Worm (Caenorhabditis elegans): ENCODE results near the gene dhs-22.
A peak's percentile ranks its signal among the peaks of the same experiment; 100 is the strongest.

Gene dhs-22

ce11 chrV:14414964-14415564 lies 6.2 kb downstream of the dhs-22 start, which contains the start of the genes nxf-1 and C15H11.11:
nxf-1 (minus strand) TSS chrV:14415014.
C15H11.11 (plus strand) TSS chrV:14415499.
- 0 out of 2 replicates have a peak, but pooled peaks have one; percentile 35 for TF ChIP-seq hsf-1 (GFP tag; IDR thresholded peaks at IDR 0.05)
- TF ChIP-seq snpc-1.3 (tag; optimal IDR thresholded peaks at IDR 0.05; ENCODE audit: insufficient read depth): peak; percentile 29
- no peak for TF ChIP-seq snpc-4 (GFP tag; optimal IDR thresholded peaks at IDR 0.05)
- peak in 3 of 4 experiments; percentile 50 to 72 (median 61) for TF ChIP-seq snpc-4 (tag; optimal IDR thresholded peaks at IDR 0.05)
- TF ChIP-seq K12H6.12 (tag; optimal IDR thresholded peaks at IDR 0.05): no peak
- TF ChIP-seq attf-5 (GFP tag; optimal IDR thresholded peaks at IDR 0.05): peak; percentile 56
- no peak for TF ChIP-seq akir-1 (GFP tag; optimal IDR thresholded peaks at IDR 0.05)
- no peak for TF ChIP-seq snpc-1.1 (tag; optimal IDR thresholded peaks at IDR 0.05; ENCODE audit: insufficient read depth)
- 0 out of 2 replicates have a peak, but pooled peaks have one; percentile 36 for TF ChIP-seq rcor-1 (GFP tag; IDR thresholded peaks at IDR 0.05)
- peak; percentile 6 for TF ChIP-seq ama-1 (optimal IDR thresholded peaks at IDR 0.05)
- TF ChIP-seq ama-1 (GFP tag; optimal IDR thresholded peaks at IDR 0.05): no peak
- TF ChIP-seq B0336.3 (GFP tag; IDR thresholded peaks at IDR 0.05): peak; percentile 14; the same call in 1 of the 2 replicates
- TF ChIP-seq lin-26 (GFP tag; IDR thresholded peaks at IDR 0.05): 0 out of 2 replicates have a peak, but pooled peaks have one; percentile 5
- TF ChIP-seq mcd-1 (GFP tag; IDR thresholded peaks at IDR 0.05): peak; percentile 66
- peak; percentile 83 for TF ChIP-seq nhr-80 (tag; optimal IDR thresholded peaks at IDR 0.05)
- TF ChIP-seq F23B12.7 (tag; optimal IDR thresholded peaks at IDR 0.05; ENCODE audit: insufficient read depth): peak; percentile 51
- TF ChIP-seq aptf-2 (GFP tag; conservative IDR thresholded peaks at IDR 0.05): no peak
- TF ChIP-seq ceh-100 (GFP tag; IDR thresholded peaks at IDR 0.05): peak; percentile 44; the same call in 1 of the 2 replicates
- peak; percentile 19 for TF ChIP-seq tbp1 (GFP tag; optimal IDR thresholded peaks at IDR 0.05)
- 0 out of 2 replicates have a peak, but pooled peaks have one; percentile 22 for TF ChIP-seq madf-6 (GFP tag; IDR thresholded peaks at IDR 0.05)
- TF ChIP-seq ekl-4 (GFP tag; IDR thresholded peaks at IDR 0.05): 0 out of 2 replicates have a peak, but pooled peaks have one; percentile 31
- TF ChIP-seq ztf-26 (tag; optimal IDR thresholded peaks at IDR 0.05): no peak
- peak; percentile 74 for TF ChIP-seq ZK185.1 (tag; optimal IDR thresholded peaks at IDR 0.05; ENCODE audit: poor library complexity, severe bottlenecking)
- no peak for TF ChIP-seq mxl-1 (tag; optimal IDR thresholded peaks at IDR 0.05)
- no peak for TF ChIP-seq unc-62 (GFP tag; optimal IDR thresholded peaks at IDR 0.05)
- peak; percentile 39 for TF ChIP-seq lin-54 (GFP tag; optimal IDR thresholded peaks at IDR 0.05)
- TF ChIP-seq atf-7 (tag; optimal IDR thresholded peaks at IDR 0.05): peak; percentile 73
- peak; percentile 63; the same call in 1 of the 2 replicates for TF ChIP-seq Y53G8AR.9 (GFP tag; conservative IDR thresholded peaks at IDR 0.05)
- TF ChIP-seq Y67H2A.10 (GFP tag; conservative IDR thresholded peaks at IDR 0.05): no peak
- 0 out of 2 replicates have a peak, but pooled peaks have one; percentile 13 for TF ChIP-seq pbrm-1 (GFP tag; IDR thresholded peaks at IDR 0.05)
- TF ChIP-seq let-607 (tag; optimal IDR thresholded peaks at IDR 0.05): peak in 1 of 2 experiments; percentile 10
- TF ChIP-seq nfyb-1 (GFP tag; IDR thresholded peaks at IDR 0.05): peak; percentile 60; the same call in 1 of the 2 replicates
- TF ChIP-seq lin-40 (tag; optimal IDR thresholded peaks at IDR 0.05): peak; percentile 68
- peak in 1 of 3 experiments; percentile 33 for TF ChIP-seq lin-35 (GFP tag; optimal IDR thresholded peaks at IDR 0.05)
- TF ChIP-seq hlh-12 (tag; optimal IDR thresholded peaks at IDR 0.05): no peak
- TF ChIP-seq cebp-1 (GFP tag; IDR thresholded peaks at IDR 0.05): peak; percentile 54; the same call in 1 of the 2 replicates
- TF ChIP-seq cebp-1 (tag; optimal IDR thresholded peaks at IDR 0.05): peak; percentile 90
- no peak for TF ChIP-seq nhr-90 (tag; optimal IDR thresholded peaks at IDR 0.05)
- peak; percentile 3 for TF ChIP-seq tlf-1 (GFP tag; optimal IDR thresholded peaks at IDR 0.05)
- peak; percentile 77 for TF ChIP-seq lsl-1 (GFP tag; optimal IDR thresholded peaks at IDR 0.05)
- TF ChIP-seq dox-1 (GFP tag; IDR thresholded peaks at IDR 0.05): peak; percentile 55
- TF ChIP-seq F37B4.10 (GFP tag; IDR thresholded peaks at IDR 0.05): no peak
